Worm (Caenorhabditis elegans): ENCODE measurements around the gene srpa-68.

- TF ChIP-seq unc-39 (tag; optimal IDR thresholded peaks at IDR 0.05) (no peak), nhr-11 (tag; optimal IDR thresholded peaks at IDR 0.05) (no peak), fos-1 (tag; optimal IDR thresholded peaks at IDR 0.05) (no peak), ztf-4 (tag; optimal IDR thresholded peaks at IDR 0.05) (no peak), lin-39 (tag; optimal IDR thresholded peaks at IDR 0.05) (no peak), lin-13 (GFP tag; optimal IDR thresholded peaks at IDR 0.05) (no peak), egl-27 (tag; optimal IDR thresholded peaks at IDR 0.05) (no peak)
These were observed 37.7 kb upstream of the srpa-68 start for ce11 chrV:12329173-12329572.

Measured in whole organism, L2 larva.